Fruit fly (Drosophila melanogaster): ENCODE results near the gene CG6966.

The CG6966 gene

DNA sequence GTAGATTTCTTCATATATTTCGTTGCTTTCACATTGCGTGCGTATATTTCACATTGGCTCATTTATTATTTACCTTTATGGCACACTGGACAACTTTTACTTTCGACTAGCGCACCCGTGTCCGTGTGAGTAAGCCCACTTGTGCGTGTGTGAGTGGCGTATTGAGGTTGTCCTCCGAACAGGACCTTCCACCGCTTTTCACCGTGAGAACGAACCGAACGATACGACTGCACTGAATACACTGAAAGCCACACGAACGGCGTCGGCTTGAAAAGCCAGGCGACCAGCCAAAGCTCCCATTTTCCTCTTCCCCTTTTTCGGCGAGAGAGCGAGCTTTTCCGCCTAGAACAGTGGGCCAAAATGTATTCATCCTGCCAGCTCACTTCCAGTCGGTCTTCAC lies 18.5 kb downstream of the CG6966 start, which contains the start of gene dpr9:
Gene dpr9, minus strand, starts transcription at position 244 of the 400 bp plus-strand sequence.
- TF ChIP-seq topi (GFP tag; optimal IDR thresholded peaks at IDR 0.05) = no peak
- TF ChIP-seq Blimp-1 (GFP tag; optimal IDR thresholded peaks at IDR 0.05) = no peak
- no peak for TF ChIP-seq CG11762 (GFP tag; optimal IDR thresholded peaks at IDR 0.05; ENCODE audit: insufficient read depth)
- no peak for TF ChIP-seq Sox102F (GFP tag; optimal IDR thresholded peaks at IDR 0.05)
- TF ChIP-seq CG9139 (GFP tag; optimal IDR thresholded peaks at IDR 0.05) = no peak
- no peak for TF ChIP-seq vri (GFP tag; optimal IDR thresholded peaks at IDR 0.05)
- no peak for TF ChIP-seq Lpt (GFP tag; optimal IDR thresholded peaks at IDR 0.05)
- no peak for TF ChIP-seq lz (GFP tag; optimal IDR thresholded peaks at IDR 0.05)

DNA sequence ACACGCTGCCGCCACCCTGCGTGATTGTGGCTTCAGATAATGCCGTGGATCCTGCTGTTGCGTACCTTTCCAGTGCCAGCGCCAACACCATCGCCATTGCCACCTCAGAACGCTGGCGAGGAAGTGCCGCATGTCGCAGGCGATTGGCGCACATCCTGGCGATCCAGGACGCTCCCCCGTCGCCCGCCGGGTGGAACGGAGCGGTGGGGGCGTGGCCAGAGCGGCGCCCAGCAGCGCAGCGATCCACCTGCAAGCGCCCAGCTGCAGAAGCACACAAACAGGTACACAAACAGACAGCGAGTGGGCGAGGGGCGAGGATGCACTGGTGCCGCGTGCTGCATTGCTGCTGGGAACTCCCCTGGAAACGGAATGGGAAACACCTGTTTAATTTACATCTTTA lies 38.2 kb downstream of the CG6966 start:
- no peak for TF ChIP-seq Eip93F (GFP tag; optimal IDR thresholded peaks at IDR 0.05)
- TF ChIP-seq fd85E (GFP tag; optimal IDR thresholded peaks at IDR 0.05) = no peak
- TF ChIP-seq CG8319 (GFP tag; optimal IDR thresholded peaks at IDR 0.05) = no peak
- no peak for TF ChIP-seq fkh (GFP tag; optimal IDR thresholded peaks at IDR 0.05)
- TF ChIP-seq CG3032 (tag; optimal IDR thresholded peaks at IDR 0.05) = no peak
- no peak for TF ChIP-seq CG11294 (GFP tag; IDR thresholded peaks at IDR 0.05)
- no peak for TF ChIP-seq acj6 (GFP tag; optimal IDR thresholded peaks at IDR 0.05)
- TF ChIP-seq Gug (GFP tag; IDR thresholded peaks at IDR 0.05) = no peak
- no peak for TF ChIP-seq CG10631 (GFP tag; optimal IDR thresholded peaks at IDR 0.05)
- no peak for TF ChIP-seq dac (GFP tag; optimal IDR thresholded peaks at IDR 0.05)
- no peak for TF ChIP-seq CG16779 (tag; optimal IDR thresholded peaks at IDR 0.05)
- no peak for TF ChIP-seq Lpt (GFP tag; optimal IDR thresholded peaks at IDR 0.05)
- TF ChIP-seq Blimp-1 (GFP tag; optimal IDR thresholded peaks at IDR 0.05) = no peak
- no peak for TF ChIP-seq Eip78C (GFP tag)
- TF ChIP-seq Hr39 (GFP tag; optimal IDR thresholded peaks at IDR 0.05) = no peak

DNA sequence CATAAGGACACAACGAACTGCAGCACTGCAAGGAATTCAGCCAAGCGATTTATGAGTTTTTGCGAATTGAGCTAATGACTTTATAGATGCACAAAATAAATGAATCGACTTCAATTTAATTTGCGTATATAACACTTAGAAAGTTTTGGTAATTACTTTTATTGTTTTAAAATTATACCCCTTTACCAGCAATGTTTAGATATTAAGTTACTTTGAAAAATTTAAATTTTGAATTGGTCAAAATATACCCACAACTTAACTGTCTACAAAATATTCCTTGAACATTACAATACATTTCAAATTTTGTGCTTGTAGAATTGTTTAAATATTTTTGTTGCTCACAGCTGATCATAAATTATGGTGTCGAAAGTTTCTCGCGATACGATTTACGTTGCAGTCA lies 58.4 kb downstream of the CG6966 start, which contains the start of gene RpL10Aa:
Gene RpL10Aa, plus strand, starts transcription at position 301 of the 400 bp plus-strand sequence.
- TF ChIP-seq topi (GFP tag; optimal IDR thresholded peaks at IDR 0.05) (no peak), CG16779 (tag; optimal IDR thresholded peaks at IDR 0.05) (no peak), Blimp-1 (GFP tag; optimal IDR thresholded peaks at IDR 0.05) (no peak), CG11294 (GFP tag; IDR thresholded peaks at IDR 0.05) (no peak), CG4318 (GFP tag; optimal IDR thresholded peaks at IDR 0.05) (no peak)

DNA sequence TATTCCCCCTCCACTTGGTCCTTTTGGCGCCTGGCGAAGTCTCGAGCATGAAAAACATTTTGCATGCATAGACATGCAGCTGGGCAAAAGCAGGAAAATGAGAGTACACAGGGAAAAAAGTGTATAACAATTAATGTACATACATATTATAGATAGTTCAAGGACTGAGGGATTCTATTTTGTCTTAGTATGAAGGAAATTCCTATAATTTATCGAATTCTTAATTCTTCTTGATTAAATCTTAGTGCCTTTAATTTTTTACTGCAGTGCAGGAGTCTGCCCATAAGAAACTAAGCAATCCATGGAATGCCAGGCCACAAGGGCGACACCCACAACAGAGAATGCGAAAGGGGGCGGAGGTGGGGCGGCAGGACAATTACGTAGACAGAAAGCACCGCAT lies 63.8 kb downstream of the CG6966 start:
- no peak; the same call in 1 of the 2 replicates for TF ChIP-seq CG15336 (GFP tag; IDR thresholded peaks at IDR 0.05)
- 0 out of 3 replicates have a peak, but pooled peaks have one; percentile 45 for TF ChIP-seq CG8119 (GFP tag; IDR thresholded peaks at IDR 0.05)
- peak; percentile 1 for TF ChIP-seq OdsH (GFP tag; optimal IDR thresholded peaks at IDR 0.05)
- no peak for TF ChIP-seq CG11762 (GFP tag; optimal IDR thresholded peaks at IDR 0.05; ENCODE audit: insufficient read depth)
- TF ChIP-seq eg (GFP tag; IDR thresholded peaks at IDR 0.05) = 0 out of 3 replicates have a peak, but pooled peaks have one; percentile 40
- no peak for TF ChIP-seq fd59A (GFP tag; optimal IDR thresholded peaks at IDR 0.05)
- no peak for TF ChIP-seq Met (GFP tag; optimal IDR thresholded peaks at IDR 0.05)
- no peak for TF ChIP-seq CG1621 (tag; optimal IDR thresholded peaks at IDR 0.05)
- TF ChIP-seq vri (GFP tag; optimal IDR thresholded peaks at IDR 0.05) = no peak
- no peak for TF ChIP-seq Lpt (GFP tag; optimal IDR thresholded peaks at IDR 0.05)
- no peak for TF ChIP-seq ss (GFP tag; optimal IDR thresholded peaks at IDR 0.05)
- TF ChIP-seq CG3919 (GFP tag; optimal IDR thresholded peaks at IDR 0.05) = peak; percentile 7
- no peak for TF ChIP-seq fkh (GFP tag; optimal IDR thresholded peaks at IDR 0.05)
- TF ChIP-seq CG34406 (GFP tag; optimal IDR thresholded peaks at IDR 0.05) = no peak
- TF ChIP-seq Gug (GFP tag; IDR thresholded peaks at IDR 0.05) = no peak
- peak; percentile 37 for TF ChIP-seq CG32006 (GFP tag; optimal IDR thresholded peaks at IDR 0.05)
- no peak for TF ChIP-seq esn (GFP tag; optimal IDR thresholded peaks at IDR 0.05)
- TF ChIP-seq CG11294 (GFP tag; IDR thresholded peaks at IDR 0.05) = 0 out of 2 replicates have a peak, but pooled peaks have one; percentile 27
- no peak for TF ChIP-seq Eip75B (GFP tag; optimal IDR thresholded peaks at IDR 0.05)
- TF ChIP-seq spab (GFP tag; optimal IDR thresholded peaks at IDR 0.05) = no peak
- no peak for TF ChIP-seq CG31627 (GFP tag; optimal IDR thresholded peaks at IDR 0.05)
- TF ChIP-seq Smox (GFP tag; optimal IDR thresholded peaks at IDR 0.05) = no peak
- no peak for TF ChIP-seq fd85E (GFP tag; optimal IDR thresholded peaks at IDR 0.05)
- no peak for TF ChIP-seq cyc (GFP tag; optimal IDR thresholded peaks at IDR 0.05)
- peak; percentile 18 for TF ChIP-seq acj6 (GFP tag; optimal IDR thresholded peaks at IDR 0.05)
- TF ChIP-seq Eip78C (GFP tag) = peak; percentile 75
- peak; percentile 3 for TF ChIP-seq CG10669 (GFP tag; optimal IDR thresholded peaks at IDR 0.05)
- no peak for TF ChIP-seq CG11902 (GFP tag; optimal IDR thresholded peaks at IDR 0.05)
- no peak for TF ChIP-seq Hr39 (GFP tag; optimal IDR thresholded peaks at IDR 0.05)
- no peak for TF ChIP-seq salr (GFP tag; optimal IDR thresholded peaks at IDR 0.05)
- TF ChIP-seq Hr38 (GFP tag; optimal IDR thresholded peaks at IDR 0.05) = no peak
- TF ChIP-seq dac (GFP tag; optimal IDR thresholded peaks at IDR 0.05) = no peak
- TF ChIP-seq CG3032 (tag; optimal IDR thresholded peaks at IDR 0.05) = no peak
- peak; percentile 25 for TF ChIP-seq achi (GFP tag; optimal IDR thresholded peaks at IDR 0.05)
